Worm (Caenorhabditis elegans): ENCODE data around the gene fbxa-100.

DNA sequence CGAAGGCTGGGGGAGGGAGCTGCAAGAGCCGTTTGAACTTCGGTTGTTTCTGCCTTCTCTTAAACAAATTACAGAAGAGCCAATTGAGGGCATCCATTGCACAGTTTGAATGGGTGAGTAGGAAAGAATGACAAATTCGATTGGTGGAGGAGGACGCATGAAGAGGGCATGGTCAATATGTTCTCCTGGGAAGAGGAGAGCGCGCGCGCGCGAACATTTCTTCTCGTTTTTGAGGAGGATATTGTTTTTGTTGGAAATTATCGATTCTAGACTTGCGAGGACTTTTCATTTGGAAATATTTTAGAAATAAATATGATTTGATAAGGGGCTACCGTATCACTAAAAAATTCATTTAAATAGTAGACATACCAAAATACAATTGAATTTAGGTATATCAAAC is 30.3 kb downstream of the fbxa-100 start, which contains the start of gene T10C6.7:
- TF ChIP-seq tbp1 (GFP tag; optimal IDR thresholded peaks at IDR 0.05): no peak
- no peak for TF ChIP-seq mxl-1 (tag; optimal IDR thresholded peaks at IDR 0.05)
- TF ChIP-seq nfyb-1 (GFP tag; IDR thresholded peaks at IDR 0.05): no peak
- no peak for TF ChIP-seq B0261.1 (tag; optimal IDR thresholded peaks at IDR 0.05)
- no peak for TF ChIP-seq cebp-2 (GFP tag; IDR thresholded peaks at IDR 0.05)
- TF ChIP-seq unc-130 (GFP tag; optimal IDR thresholded peaks at IDR 0.05): no peak
- no peak for TF ChIP-seq nhr-90 (tag; optimal IDR thresholded peaks at IDR 0.05)
- no peak for TF ChIP-seq fkh-3 (tag; optimal IDR thresholded peaks at IDR 0.05)
- TF ChIP-seq C17E4.6 (GFP tag; IDR thresholded peaks at IDR 0.05): no peak
- no peak for TF ChIP-seq ceh-58 (GFP tag; IDR thresholded peaks at IDR 0.05)
- no peak for TF ChIP-seq snpc-4 (GFP tag; optimal IDR thresholded peaks at IDR 0.05)
- TF ChIP-seq snpc-4 (tag; optimal IDR thresholded peaks at IDR 0.05): no peak
- no peak for TF ChIP-seq nfya-1 (tag; optimal IDR thresholded peaks at IDR 0.05; ENCODE audit: borderline replicate concordance, insufficient read depth)

Measured in whole organism, young adult.